Worm (Caenorhabditis elegans) whole organism, young adult: ENCODE data around the gene nduf-9.

ENCODE experiments used
- B0336.3 ChIP-seq: fragments of 200-800 bp; sonication (Bioruptor generic); IDR thresholded peaks from 2 replicates; pipeline ENCODE4 v1.3.6; 2022; ENCODE audit warnings: missing genetic modification characterization, missing compliant biosample characterization
- C06A6.2 ChIP-seq: fragments of 200-800 bp; sonication (Bioruptor generic); conservative IDR thresholded peaks from 2 replicates; pipeline ENCODE4 v1.3.6; 2022; ENCODE audit warnings: missing genetic modification characterization, missing compliant biosample characterization
- D2030.7 ChIP-seq: fragments of 200-800 bp; sonication (Bioruptor generic); IDR thresholded peaks from 2 replicates; pipeline ENCODE4 v1.3.6; 2022; ENCODE audit warnings: missing genetic modification reagents, missing genetic modification characterization, missing compliant biosample characterization
- F10E7.11 ChIP-seq: sonication (generic microtip); optimal IDR thresholded peaks from 2 replicates; lab custom pipeline; 2017; ENCODE audit warnings: mild to moderate bottlenecking, missing genetic modification characterization, moderate library complexity, missing compliant biosample characterization
- F23B12.7 ChIP-seq: sonication (generic microtip); optimal IDR thresholded peaks from 2 replicates; lab custom pipeline; 2017; ENCODE audit warnings: missing genetic modification characterization, mild to moderate bottlenecking, missing compliant biosample characterization, antibody characterized with exemption, moderate library complexity; ENCODE audit not compliant: insufficient read depth
- F33H1.4 ChIP-seq: fragments of 200-800 bp; sonication (Bioruptor generic); IDR thresholded peaks from 2 replicates; pipeline ENCODE4 v1.3.6; 2022; ENCODE audit warnings: missing genetic modification reagents, missing genetic modification characterization, missing compliant biosample characterization
- F49E8.2 ChIP-seq: sonication (generic microtip); optimal IDR thresholded peaks from 3 replicates; lab custom pipeline; 2017; ENCODE audit warnings: missing genetic modification characterization, mild to moderate bottlenecking, missing compliant biosample characterization, antibody characterized with exemption, moderate library complexity; ENCODE audit not compliant: insufficient read depth
- F52B5.7 ChIP-seq: sonication (generic microtip); optimal IDR thresholded peaks from 2 replicates; lab custom pipeline; 2016; ENCODE audit warnings: mild to moderate bottlenecking, missing genetic modification characterization, missing compliant biosample characterization
- K11D2.4 ChIP-seq: fragments of 200-800 bp; sonication (Bioruptor generic); IDR thresholded peaks from 2 replicates; pipeline ENCODE4 v1.3.6; 2022; ENCODE audit warnings: missing genetic modification reagents, missing genetic modification characterization, missing compliant biosample characterization
- T07F8.4 ChIP-seq: sonication (generic microtip); optimal IDR thresholded peaks from 2 replicates; lab custom pipeline; 2016; ENCODE audit warnings: mild to moderate bottlenecking, missing genetic modification characterization, moderate library complexity, missing compliant biosample characterization
- T26A5.8 ChIP-seq: sonication (generic microtip); optimal IDR thresholded peaks from 2 replicates; lab custom pipeline; 2016; ENCODE audit warnings: missing genetic modification characterization, missing compliant biosample characterization
- Y53F4B.3 ChIP-seq: fragments of 200-800 bp; sonication (Bioruptor generic); IDR thresholded peaks from 2 replicates; pipeline ENCODE4 v1.3.6; 2022; ENCODE audit warnings: missing genetic modification reagents, missing genetic modification characterization, missing compliant biosample characterization
- Y79H2A.3 ChIP-seq: fragments of 200-800 bp; sonication (Bioruptor generic); conservative IDR thresholded peaks from 2 replicates; pipeline ENCODE4 v1.3.6; 2022; ENCODE audit warnings: missing genetic modification reagents, missing genetic modification characterization, missing compliant biosample characterization
- akir-1 ChIP-seq: fragments of 200-800 bp; sonication (Bioruptor generic); optimal IDR thresholded peaks from 2 replicates; lab custom pipeline; 2018; ENCODE audit warnings: mild to moderate bottlenecking, missing genetic modification characterization, moderate library complexity, missing compliant biosample characterization
- atf-7 ChIP-seq: sonication (generic microtip); optimal IDR thresholded peaks from 2 replicates; lab custom pipeline; 2017; ENCODE audit warnings: mild to moderate bottlenecking, missing genetic modification characterization, missing compliant biosample characterization
- attf-3 ChIP-seq: fragments of 200-800 bp; sonication (Bioruptor generic); conservative IDR thresholded peaks from 2 replicates; pipeline ENCODE4 v1.3.6; 2022; ENCODE audit warnings: missing genetic modification reagents, missing genetic modification characterization, missing compliant biosample characterization
- attf-5 ChIP-seq: fragments of 200-800 bp; sonication (Bioruptor generic); optimal IDR thresholded peaks from 2 replicates; lab custom pipeline; 2018; ENCODE audit warnings: mild to moderate bottlenecking, missing genetic modification characterization, missing compliant biosample characterization
- attf-6 ChIP-seq: fragments of 200-800 bp; sonication (Bioruptor generic); IDR thresholded peaks from 2 replicates; pipeline ENCODE4 v1.3.6; 2022; ENCODE audit warnings: missing genetic modification reagents, missing genetic modification characterization, missing compliant biosample characterization
- ccch-3 ChIP-seq: fragments of 200-800 bp; sonication (Bioruptor generic); optimal IDR thresholded peaks from 2 replicates; lab custom pipeline; 2018; ENCODE audit warnings: mild to moderate bottlenecking, missing genetic modification characterization, missing compliant biosample characterization
- cebp-2 ChIP-seq: fragments of 200-800 bp; sonication (Bioruptor generic); IDR thresholded peaks from 2 replicates; pipeline ENCODE4 v1.3.6; 2022; ENCODE audit warnings: missing genetic modification characterization, missing compliant biosample characterization
- ceh-40 ChIP-seq: fragments of 200-800 bp; sonication (Bioruptor generic); IDR thresholded peaks from 2 replicates; pipeline ENCODE4 v1.3.6; 2022; ENCODE audit warnings: missing genetic modification characterization, missing compliant biosample characterization
- ceh-79 ChIP-seq: sonication (generic microtip); optimal IDR thresholded peaks from 2 replicates; lab custom pipeline; 2017; ENCODE audit warnings: mild to moderate bottlenecking, missing genetic modification characterization, missing compliant biosample characterization
- dpl-1 ChIP-seq: fragments of 150-350 bp; optimal IDR thresholded peaks from 2 replicates; lab custom pipeline; 2014; ENCODE audit warnings: missing biosample characterization, missing genetic modification reagents, missing genetic modification characterization
- efl-1 ChIP-seq: fragments of 150-350 bp; optimal IDR thresholded peaks from 2 replicates; lab custom pipeline; 2014; ENCODE audit warnings: missing biosample characterization, missing genetic modification reagents, missing genetic modification characterization
- egl-44 ChIP-seq: fragments of 200-800 bp; sonication (Bioruptor generic); IDR thresholded peaks from 2 replicates; pipeline ENCODE4 v1.3.6; 2022; ENCODE audit warnings: missing genetic modification reagents, missing genetic modification characterization, missing compliant biosample characterization
- hlh-12 ChIP-seq: sonication (generic microtip); optimal IDR thresholded peaks from 2 replicates; lab custom pipeline; 2016; ENCODE audit warnings: missing genetic modification characterization, missing compliant biosample characterization
- hrde-1 ChIP-seq: sonication (generic microtip); optimal IDR thresholded peaks from 2 replicates; lab custom pipeline; 2016; ENCODE audit warnings: missing genetic modification characterization, mild to moderate bottlenecking, missing compliant biosample characterization, moderate library complexity, missing genotype, missing genetic modification reagents, borderline replicate concordance
- let-526 ChIP-seq: fragments of 200-800 bp; sonication (Bioruptor generic); IDR thresholded peaks from 2 replicates; pipeline ENCODE4 v1.3.6; 2022; ENCODE audit warnings: missing genetic modification reagents, missing genetic modification characterization, missing compliant biosample characterization
- lin-35 ChIP-seq, 3 experiments: fragments of 150-350 bp in 2 of 3; sonication (generic microtip) in 1 of 3; optimal IDR thresholded peaks; 2 replicates each; lab custom pipeline; 2014 to 2018; ENCODE audit warnings: missing biosample characterization in 3 of 3, missing genetic modification characterization in 3 of 3, missing genetic modification reagents in 3 of 3
- lin-40 ChIP-seq: sonication (generic microtip); optimal IDR thresholded peaks from 2 replicates; lab custom pipeline; 2016; ENCODE audit warnings: missing genetic modification characterization, mild to moderate bottlenecking, missing compliant biosample characterization, missing genotype, missing genetic modification reagents
- lir-1 ChIP-seq: fragments of 200-800 bp; sonication (Bioruptor generic); conservative IDR thresholded peaks from 2 replicates; pipeline ENCODE4 v1.3.6; 2022; ENCODE audit warnings: missing genetic modification reagents, missing genetic modification characterization, missing compliant biosample characterization
- madf-6 ChIP-seq: fragments of 200-800 bp; sonication (Bioruptor generic); IDR thresholded peaks from 2 replicates; pipeline ENCODE4 v1.3.6; 2022; ENCODE audit warnings: missing genetic modification reagents, missing genetic modification characterization, missing compliant biosample characterization
- mel-28 ChIP-seq: sonication (generic microtip); optimal IDR thresholded peaks from 2 replicates; lab custom pipeline; 2016; ENCODE audit warnings: borderline replicate concordance, mild to moderate bottlenecking, missing genetic modification characterization, missing compliant biosample characterization
- mxl-1 ChIP-seq: sonication (generic microtip); optimal IDR thresholded peaks from 2 replicates; lab custom pipeline; 2016; ENCODE audit warnings: missing genetic modification characterization, missing compliant biosample characterization
- nfyb-1 ChIP-seq: fragments of 200-800 bp; sonication (Bioruptor generic); IDR thresholded peaks from 2 replicates; pipeline ENCODE4 v1.3.6; 2022; ENCODE audit warnings: missing genetic modification reagents, missing genetic modification characterization, missing compliant biosample characterization
- nhr-120 ChIP-seq: fragments of 200-800 bp; sonication (Bioruptor generic); IDR thresholded peaks from 2 replicates; pipeline ENCODE4 v1.3.6; 2022; ENCODE audit warnings: missing genetic modification characterization, missing compliant biosample characterization
- nhr-179 ChIP-seq: sonication (generic microtip); optimal IDR thresholded peaks from 2 replicates; lab custom pipeline; 2016; ENCODE audit warnings: mild to moderate bottlenecking, missing genetic modification characterization, missing compliant biosample characterization
- nhr-80 ChIP-seq: sonication (generic microtip); optimal IDR thresholded peaks from 2 replicates; lab custom pipeline; 2016; ENCODE audit warnings: missing genetic modification characterization, missing compliant biosample characterization
- nhr-90 ChIP-seq: sonication (generic microtip); optimal IDR thresholded peaks from 2 replicates; lab custom pipeline; 2016; ENCODE audit warnings: missing genotype, mild to moderate bottlenecking, missing genetic modification characterization, missing compliant biosample characterization
- pbrm-1 ChIP-seq: fragments of 200-800 bp; sonication (Bioruptor generic); IDR thresholded peaks from 2 replicates; pipeline ENCODE4 v1.3.6; 2022; ENCODE audit warnings: missing genetic modification reagents, missing genetic modification characterization, missing compliant biosample characterization
- rcor-1 ChIP-seq: fragments of 200-800 bp; sonication (Bioruptor generic); IDR thresholded peaks from 2 replicates; pipeline ENCODE4 v1.3.6; 2022; ENCODE audit warnings: missing genetic modification reagents, missing genetic modification characterization, missing compliant biosample characterization
- repo-1 ChIP-seq: sonication (generic microtip); optimal IDR thresholded peaks from 2 replicates; lab custom pipeline; 2017; ENCODE audit warnings: mild to moderate bottlenecking, missing genetic modification characterization, missing compliant biosample characterization
- sea-2 ChIP-seq: fragments of 200-800 bp; sonication (Bioruptor generic); IDR thresholded peaks from 2 replicates; pipeline ENCODE4 v1.3.6; 2022; ENCODE audit warnings: missing genetic modification characterization, missing compliant biosample characterization
- tbp1 ChIP-seq: fragments of 200-800 bp; sonication (Bioruptor generic); optimal IDR thresholded peaks from 2 replicates; lab custom pipeline; 2018; ENCODE audit warnings: mild to moderate bottlenecking, missing genetic modification characterization, missing compliant biosample characterization
- unc-130 ChIP-seq: sonication (generic microtip); optimal IDR thresholded peaks from 2 replicates; lab custom pipeline; 2016; ENCODE audit warnings: missing genetic modification reagents, missing genetic modification characterization, missing compliant biosample characterization
- unc-62 ChIP-seq: fragments of 150-350 bp; optimal IDR thresholded peaks from 2 replicates; lab custom pipeline; 2014; ENCODE audit warnings: missing biosample characterization, missing genetic modification reagents, missing genetic modification characterization
- ztf-18 ChIP-seq: sonication (generic microtip); optimal IDR thresholded peaks from 2 replicates; lab custom pipeline; 2016; ENCODE audit warnings: missing genotype, mild to moderate bottlenecking, missing genetic modification characterization, missing compliant biosample characterization
- ztf-22 ChIP-seq: fragments of 200-800 bp; sonication (Bioruptor generic); optimal IDR thresholded peaks from 2 replicates; lab custom pipeline; 2018; ENCODE audit warnings: mild to moderate bottlenecking, missing genetic modification characterization, moderate library complexity, missing compliant biosample characterization
- ztf-28 ChIP-seq: fragments of 200-800 bp; sonication (Bioruptor generic); IDR thresholded peaks from 2 replicates; pipeline ENCODE4 v1.3.6; 2022; ENCODE audit warnings: missing genetic modification reagents, missing genetic modification characterization, missing compliant biosample characterization
- ztf-3 ChIP-seq: fragments of 200-800 bp; sonication (Bioruptor generic); optimal IDR thresholded peaks from 2 replicates; lab custom pipeline; 2018; ENCODE audit warnings: mild to moderate bottlenecking, missing genetic modification characterization, missing compliant biosample characterization

Gene nduf-9

ce11 chrIII:3249038-3249420, 654 bp upstream of the nduf-9 start (continued):
- TF ChIP-seq lin-35 (GFP tag; optimal IDR thresholded peaks at IDR 0.05; lab: Kevin White, UChicago), result no peak
- TF ChIP-seq F49E8.2 (tag; lab: Kevin White, UChicago), result peak; percentile 24
- TF ChIP-seq hlh-12, result no peak
- peak; percentile 60 for TF ChIP-seq atf-7 (tag; lab: Kevin White, UChicago)
- no peak for TF ChIP-seq sea-2 (GFP tag; lab: Robert Waterston, UW)
- TF ChIP-seq lir-1 (GFP tag; lab: Robert Waterston, UW), result no peak
- TF ChIP-seq nfyb-1 (GFP tag; lab: Robert Waterston, UW), result peak; percentile 80
- TF ChIP-seq nhr-90 (tag; lab: Kevin White, UChicago), result peak; percentile 80
- peak; percentile 3 for TF ChIP-seq F23B12.7 (tag; lab: Kevin White, UChicago)
- TF ChIP-seq B0336.3 (GFP tag; lab: Robert Waterston, UW), result peak; percentile 33; the same call in 1 of the 2 replicates
- no peak for TF ChIP-seq efl-1 (GFP tag; lab: Kevin White, UChicago)
- TF ChIP-seq unc-130 (GFP tag; lab: Kevin White, UChicago), result peak; percentile 46
- TF ChIP-seq unc-62 (GFP tag; lab: Kevin White, UChicago), result no peak
- TF ChIP-seq nhr-120 (GFP tag; lab: Robert Waterston, UW), result 0 out of 2 replicates have a peak, but pooled peaks have one; percentile 64
- peak; percentile 26 for TF ChIP-seq ceh-79 (tag; lab: Kevin White, UChicago)
- TF ChIP-seq hrde-1 (tag; lab: Kevin White, UChicago), result peak; percentile 81
- no peak for TF ChIP-seq let-526
- TF ChIP-seq F10E7.11 (tag; lab: Kevin White, UChicago), result peak; percentile 10
- peak; percentile 47; the same call in 1 of the 2 replicates for TF ChIP-seq pbrm-1
- peak; percentile 93 for TF ChIP-seq tbp1 (GFP tag; lab: Kevin White, UChicago)
- TF ChIP-seq T26A5.8, result peak; percentile 7
- peak; percentile 67; the same call in 1 of the 2 replicates for TF ChIP-seq egl-44
- peak; percentile 68; the same call in 1 of the 2 replicates for TF ChIP-seq attf-6
- TF ChIP-seq madf-6 (GFP tag; lab: Robert Waterston, UW), result peak; percentile 64
- no peak for TF ChIP-seq K11D2.4 (GFP tag; lab: Robert Waterston, UW)
- TF ChIP-seq D2030.7 (GFP tag; lab: Robert Waterston, UW), result no peak; the same call in 1 of the 2 replicates
- TF ChIP-seq attf-5, result peak; percentile 36
- TF ChIP-seq nhr-80 (tag; lab: Kevin White, UChicago), result no peak
- TF ChIP-seq T07F8.4 (tag; lab: Kevin White, UChicago), result peak; percentile 61
- TF ChIP-seq akir-1, result no peak
- TF ChIP-seq ceh-40 (GFP tag; lab: Robert Waterston, UW), result no peak
- TF ChIP-seq Y53F4B.3, result no peak; the same call in 1 of the 2 replicates
- peak; percentile 90 for TF ChIP-seq cebp-2 (GFP tag; lab: Robert Waterston, UW)
- TF ChIP-seq repo-1, result peak; percentile 41
- peak; percentile 55; the same call in 1 of the 2 replicates for TF ChIP-seq ztf-28
- TF ChIP-seq rcor-1 (GFP tag; lab: Robert Waterston, UW), result no peak
- TF ChIP-seq dpl-1, result no peak
- no peak for TF ChIP-seq mel-28 (tag; lab: Kevin White, UChicago)
- peak; percentile 73 for TF ChIP-seq ztf-18 (tag; lab: Kevin White, UChicago)
- no peak; the same call in 1 of the 2 replicates for TF ChIP-seq F33H1.4 (GFP tag; lab: Robert Waterston, UW)
- peak; percentile 88 for TF ChIP-seq mxl-1
- peak; percentile 45 for TF ChIP-seq F52B5.7 (tag; lab: Kevin White, UChicago)
- no peak for TF ChIP-seq Y79H2A.3 (GFP tag; lab: Robert Waterston, UW)
- no peak for TF ChIP-seq C06A6.2
- TF ChIP-seq attf-3 (GFP tag; lab: Robert Waterston, UW), result no peak
- no peak for TF ChIP-seq ztf-3 (GFP tag; lab: Kevin White, UChicago)
- TF ChIP-seq nhr-179 (tag; lab: Kevin White, UChicago), result peak; percentile 8
- no peak for TF ChIP-seq lin-40 (tag; lab: Kevin White, UChicago)
- TF ChIP-seq ztf-22 (GFP tag; lab: Kevin White, UChicago), result peak; percentile 30
- no peak for TF ChIP-seq ccch-3 (GFP tag; lab: Kevin White, UChicago)
